Fruit fly (Drosophila melanogaster) whole organism, embryonic: ENCODE measurements around the gene Max.

ENCODE experiments used
- CG11695 ChIP-seq: fragments of 200-800 bp; sonication (Bioruptor generic); IDR thresholded peaks from 3 replicates; pipeline ENCODE4 v1.3.6; 2022; ENCODE audit warnings: missing biosample characterization, missing genetic modification characterization
- CG12219 ChIP-seq: fragments of 200-800 bp; sonication (Bioruptor generic); optimal IDR thresholded peaks from 3 replicates; lab custom pipeline; 2018; ENCODE audit warnings: missing biosample characterization, mild to moderate bottlenecking, missing genetic modification characterization
- CG12942 ChIP-seq: fragments of 200-800 bp; sonication (Bioruptor generic); optimal IDR thresholded peaks from 3 replicates; lab custom pipeline; 2016; ENCODE audit warnings: missing biosample characterization, missing genetic modification characterization
- CG14667 ChIP-seq: fragments of 200-800 bp; sonication (Bioruptor generic); IDR thresholded peaks from 2 replicates; pipeline ENCODE4 v1.3.6; 2022; ENCODE audit warnings: missing biosample characterization, missing genetic modification characterization
- CG15269 ChIP-seq: fragments of 200-800 bp; sonication (Bioruptor generic); optimal IDR thresholded peaks from 2 replicates; lab custom pipeline; 2018; ENCODE audit warnings: missing biosample characterization, mild to moderate bottlenecking, missing genetic modification characterization, moderate library complexity
- CG16779 ChIP-seq: fragments of 200-800 bp; sonication (Bioruptor generic); IDR thresholded peaks from 2 replicates; pipeline ENCODE4 v1.3.6; 2022; ENCODE audit warnings: missing biosample characterization, missing genetic modification characterization
- CG16813 ChIP-seq: fragments of 200-800 bp; sonication (Bioruptor generic); IDR thresholded peaks from 3 replicates; pipeline ENCODE4 v1.3.6; 2022; ENCODE audit warnings: missing biosample characterization, missing genetic modification characterization; ENCODE audit not compliant: partially characterized antibody
- CG16815 ChIP-seq: fragments of 200-800 bp; sonication (Bioruptor generic); optimal IDR thresholded peaks from 3 replicates; lab custom pipeline; 2017; ENCODE audit warnings: missing biosample characterization, mild to moderate bottlenecking, missing genetic modification characterization
- CG17829 ChIP-seq: fragments of 200-800 bp; optimal IDR thresholded peaks from 2 replicates; lab custom pipeline; 2019; ENCODE audit warnings: missing biosample characterization, mild to moderate bottlenecking, missing genetic modification characterization, moderate library complexity
- CG17912 ChIP-seq: fragments of 200-800 bp; sonication (Bioruptor generic); optimal IDR thresholded peaks from 2 replicates; lab custom pipeline; 2018; ENCODE audit warnings: missing biosample characterization, mild to moderate bottlenecking, missing genetic modification characterization
- CG18619 ChIP-seq: fragments of 200-800 bp; sonication (Bioruptor generic); optimal IDR thresholded peaks from 3 replicates; lab custom pipeline; 2017; ENCODE audit warnings: missing biosample characterization, mild to moderate bottlenecking, missing genetic modification characterization
- CG2712 ChIP-seq: fragments of 200-800 bp; optimal IDR thresholded peaks from 3 replicates; lab custom pipeline; 2019; ENCODE audit warnings: missing biosample characterization, mild to moderate bottlenecking, missing genetic modification characterization, moderate library complexity
- CG2889 ChIP-seq: fragments of 200-800 bp; sonication (Bioruptor generic); IDR thresholded peaks from 3 replicates; pipeline ENCODE4 v1.3.6; 2022; ENCODE audit warnings: missing biosample characterization, missing genetic modification characterization
- CG3065 ChIP-seq: fragments of 200-800 bp; sonication (Bioruptor generic); optimal IDR thresholded peaks from 2 replicates; lab custom pipeline; 2016; ENCODE audit warnings: missing biosample characterization, missing genetic modification characterization
- CG3726 ChIP-seq: fragments of 200-800 bp; sonication (Bioruptor generic); IDR thresholded peaks from 3 replicates; pipeline ENCODE4, ENCODE4 v1.3.6; 2022; ENCODE audit warnings: missing biosample characterization, missing genetic modification characterization
- CG4730 ChIP-seq: fragments of 200-800 bp; sonication (Bioruptor generic); IDR thresholded peaks from 2 replicates; pipeline ENCODE4 v1.3.6; 2022; ENCODE audit warnings: missing biosample characterization, missing genetic modification characterization
- CG6654 ChIP-seq: fragments of 200-800 bp; sonication (Bioruptor generic); optimal IDR thresholded peaks from 2 replicates; lab custom pipeline; 2017; ENCODE audit warnings: missing biosample characterization, mild to moderate bottlenecking, missing genetic modification characterization
- CG7271 ChIP-seq: fragments of 200-800 bp; sonication (Bioruptor generic); optimal IDR thresholded peaks from 2 replicates; lab custom pipeline; 2018; ENCODE audit warnings: missing biosample characterization, mild to moderate bottlenecking, missing genetic modification characterization, moderate library complexity
- CG7372 ChIP-seq: fragments of 200-800 bp; sonication (Bioruptor generic); IDR thresholded peaks from 2 replicates; pipeline ENCODE4 v1.3.6; 2022; ENCODE audit warnings: missing biosample characterization, missing genetic modification characterization
- CG8290 ChIP-seq, 3 experiments: fragments of 200-800 bp; sonication (Bioruptor generic); optimal IDR thresholded peaks; 2 replicates each; lab custom pipeline; 2016 to 2019; ENCODE audit warnings: missing biosample characterization in 3 of 3, missing genetic modification characterization in 3 of 3, mild to moderate bottlenecking in 2 of 3, moderate library complexity in 1 of 3
- D19B ChIP-seq: fragments of 200-800 bp; sonication (Bioruptor generic); optimal IDR thresholded peaks from 2 replicates; lab custom pipeline; 2017; ENCODE audit warnings: missing biosample characterization, mild to moderate bottlenecking, missing genetic modification characterization
- Dip3 ChIP-seq: fragments of 200-800 bp; sonication (Bioruptor generic); optimal IDR thresholded peaks from 3 replicates; lab custom pipeline; 2016; ENCODE audit warnings: missing biosample characterization, missing genetic modification characterization
- Elba2 ChIP-seq: fragments of 200-800 bp; sonication (Bioruptor generic); optimal IDR thresholded peaks from 3 replicates; lab custom pipeline; 2016; ENCODE audit warnings: missing biosample characterization, missing genetic modification characterization
- Ets97D ChIP-seq: fragments of 200-800 bp; sonication (Bioruptor generic); optimal IDR thresholded peaks from 3 replicates; lab custom pipeline; 2016; ENCODE audit warnings: missing biosample characterization, missing genetic modification characterization
- Hand ChIP-seq: fragments of 200-800 bp; sonication (Bioruptor generic); optimal IDR thresholded peaks from 2 replicates; lab custom pipeline; 2017; ENCODE audit warnings: mild to moderate bottlenecking, missing biosample characterization, missing genetic modification reagents, missing genetic modification characterization
- Hey ChIP-seq: fragments of 200-800 bp; sonication (Bioruptor generic); optimal IDR thresholded peaks from 3 replicates; lab custom pipeline; 2018; ENCODE audit warnings: missing biosample characterization, mild to moderate bottlenecking, missing genetic modification characterization
- Lpt ChIP-seq: fragments of >200 bp; optimal IDR thresholded peaks from 2 replicates; lab custom pipeline; 2018; ENCODE audit warnings: missing biosample characterization, missing genetic modification characterization
- MBD-R2 ChIP-seq: fragments of 200-800 bp; sonication (Bioruptor generic); IDR thresholded peaks from 2 replicates; pipeline ENCODE4 v1.3.6; 2022; ENCODE audit warnings: missing biosample characterization, missing genetic modification characterization
- Mes4 ChIP-seq: fragments of 200-800 bp; sonication (Bioruptor generic); optimal IDR thresholded peaks from 2 replicates; lab custom pipeline; 2016; ENCODE audit warnings: missing biosample characterization, missing genetic modification characterization
- al ChIP-seq: fragments of 200-800 bp; sonication (Bioruptor generic); IDR thresholded peaks from 2 replicates; pipeline ENCODE4 v1.3.6; 2022; ENCODE audit warnings: missing biosample characterization, missing genetic modification characterization
- bab2 ChIP-seq: fragments of 200-800 bp; sonication (Bioruptor generic); optimal IDR thresholded peaks from 2 replicates; lab custom pipeline; 2016; ENCODE audit warnings: missing biosample characterization, missing genetic modification characterization
- ci ChIP-seq: fragments of 200-800 bp; sonication (Bioruptor generic); IDR thresholded peaks from 3 replicates; pipeline ENCODE4 v1.3.6; 2022; ENCODE audit warnings: missing biosample characterization, missing genetic modification characterization
- danr ChIP-seq: fragments of 200-800 bp; sonication (Bioruptor generic); IDR thresholded peaks from 2 replicates; pipeline ENCODE4 v1.3.6; 2022; ENCODE audit warnings: missing biosample characterization, missing genetic modification characterization
- dimm ChIP-seq: fragments of 200-800 bp; sonication (Bioruptor generic); IDR thresholded peaks from 2 replicates; pipeline ENCODE4 v1.3.6; 2022; ENCODE audit warnings: missing biosample characterization, missing genetic modification characterization
- en ChIP-seq: fragments of 200-800 bp; sonication (Bioruptor generic); optimal IDR thresholded peaks from 2 replicates; lab custom pipeline; 2016; ENCODE audit warnings: missing biosample characterization, missing genetic modification characterization
- eve ChIP-seq, 2 experiments: fragments of >200 bp; optimal IDR thresholded peaks; 2 replicates each; lab custom pipeline; 2017; ENCODE audit warnings: missing biosample characterization in 2 of 2, missing genetic modification characterization in 2 of 2
- fu2 ChIP-seq: fragments of 200-800 bp; sonication (Bioruptor generic); optimal IDR thresholded peaks from 2 replicates; lab custom pipeline; 2016; ENCODE audit warnings: missing biosample characterization, missing genetic modification characterization
- gce ChIP-seq: fragments of 200-800 bp; sonication (Bioruptor generic); IDR thresholded peaks from 3 replicates; pipeline ENCODE4 v1.3.6; 2022; ENCODE audit warnings: missing biosample characterization, missing genetic modification characterization
- gcm ChIP-seq: fragments of 200-800 bp; sonication (Bioruptor generic); optimal IDR thresholded peaks from 2 replicates; lab custom pipeline; 2019; ENCODE audit warnings: missing biosample characterization, mild to moderate bottlenecking, missing genetic modification characterization, moderate library complexity
- gem ChIP-seq: fragments of 200-800 bp; sonication (Bioruptor generic); optimal IDR thresholded peaks from 2 replicates; lab custom pipeline; 2019; ENCODE audit warnings: missing biosample characterization, mild to moderate bottlenecking, missing genetic modification characterization, moderate library complexity
- gro ChIP-seq: fragments of 200-800 bp; sonication (Bioruptor generic); optimal IDR thresholded peaks from 2 replicates; lab custom pipeline; 2016; ENCODE audit warnings: missing biosample characterization, missing genetic modification characterization
- knrl ChIP-seq: fragments of 200-800 bp; sonication (Bioruptor generic); IDR thresholded peaks from 3 replicates; pipeline ENCODE4 v1.3.6; 2022; ENCODE audit warnings: missing biosample characterization, missing genetic modification characterization; ENCODE audit not compliant: partially characterized antibody
- pan ChIP-seq, 4 experiments: fragments of >200 bp in 3 of 4; fragments of 200-800 bp in 1 of 4; sonication (Bioruptor generic) in 1 of 4; optimal IDR thresholded peaks in 3 of 4; IDR thresholded peaks in 1 of 4; 2 replicates each; pipeline versions ENCODE4 v1.3.6 to Lab custom; 2017 to 2022; ENCODE audit warnings: missing biosample characterization in 2 of 4, missing genetic modification characterization in 2 of 4, mixed read lengths in 1 of 4
- repo ChIP-seq: fragments of 200-800 bp; sonication (Bioruptor generic); optimal IDR thresholded peaks from 2 replicates; lab custom pipeline; 2016; ENCODE audit warnings: missing biosample characterization, missing genetic modification characterization
- shn ChIP-seq: fragments of 200-800 bp; sonication (Bioruptor generic); optimal IDR thresholded peaks from 3 replicates; lab custom pipeline; 2016; ENCODE audit warnings: missing biosample characterization, missing genetic modification characterization
- sisA ChIP-seq: fragments of 200-800 bp; sonication (Bioruptor generic); IDR thresholded peaks from 2 replicates; pipeline ENCODE4 v1.3.6; 2022; ENCODE audit warnings: missing biosample characterization, missing genetic modification characterization
- unpg ChIP-seq: fragments of 200-800 bp; sonication (Bioruptor generic); optimal IDR thresholded peaks from 3 replicates; lab custom pipeline; 2018; ENCODE audit warnings: missing biosample characterization, mild to moderate bottlenecking, missing genetic modification characterization, moderate library complexity
- usp ChIP-seq: fragments of >200 bp; optimal IDR thresholded peaks from 2 replicates; lab custom pipeline; 2017; ENCODE audit warnings: missing biosample characterization, missing genetic modification characterization
- zen2 ChIP-seq: fragments of 200-800 bp; sonication (Bioruptor generic); IDR thresholded peaks from 3 replicates; pipeline ENCODE4 v1.3.6; 2022; ENCODE audit warnings: missing biosample characterization, missing genetic modification characterization; ENCODE audit not compliant: partially characterized antibody

Max gene

dm6 chr3L:19254715-19255428 lies 9.1 kb downstream of the Max start, which contains the start of the genes mRpL21 and rept (continued):
- no peak for TF ChIP-seq danr (GFP tag; lab: Robert Waterston, UW)
- no peak for TF ChIP-seq CG3065 (GFP tag; lab: Kevin White, UChicago)
- TF ChIP-seq usp (GFP tag; lab: Kevin White, UChicago) = no peak
- TF ChIP-seq CG12942 = peak; percentile 28
- peak; percentile 48 for TF ChIP-seq gem (tag; lab: Kevin White, UChicago)
- peak; percentile 34; the same call in 1 of the 2 replicates for TF ChIP-seq CG7372 (GFP tag; lab: Robert Waterston, UW)
- TF ChIP-seq CG16813 = no peak
- no peak for TF ChIP-seq D19B (GFP tag; lab: Kevin White, UChicago)
- TF ChIP-seq bab2 (GFP tag; lab: Kevin White, UChicago) = peak; percentile 56
- no peak for TF ChIP-seq CG4730 (GFP tag; lab: Robert Waterston, UW)
- TF ChIP-seq Dip3 (GFP tag; lab: Kevin White, UChicago) = peak; percentile 49
- peak; percentile 41 for TF ChIP-seq CG17829 (tag; lab: Kevin White, UChicago)
- TF ChIP-seq CG2889 (GFP tag; lab: Robert Waterston, UW) = no peak
- TF ChIP-seq dimm = no peak
- TF ChIP-seq sisA (GFP tag; lab: Robert Waterston, UW) = no peak
- peak; percentile 6 for TF ChIP-seq CG16815 (GFP tag; lab: Kevin White, UChicago)
- no peak for TF ChIP-seq eve (GFP tag; optimal IDR thresholded peaks at IDR 0.05; lab: Kevin White, UChicago)
- TF ChIP-seq ci (GFP tag; lab: Robert Waterston, UW) = peak; percentile 47; the same call in 1 of the 3 replicates
- no peak for TF ChIP-seq gcm
- TF ChIP-seq unpg (GFP tag; lab: Kevin White, UChicago) = peak; percentile 52
- TF ChIP-seq CG11695 (GFP tag; lab: Robert Waterston, UW) = no peak
- no peak for TF ChIP-seq CG6654 (GFP tag; lab: Kevin White, UChicago)
- peak; percentile 58 for TF ChIP-seq gro (GFP tag; lab: Kevin White, UChicago)
- TF ChIP-seq CG7271 = no peak
- no peak for TF ChIP-seq pan (optimal IDR thresholded peaks at IDR 0.05; lab: Kevin White, UChicago)
- TF ChIP-seq pan (GFP tag; optimal IDR thresholded peaks at IDR 0.05 in 1 of 2, IDR thresholded peaks at IDR 0.05 in 1 of 2) = peak in 1 of 2 experiments; percentile 42
- peak; percentile 26; the same call in 1 of the 2 replicates for TF ChIP-seq al (GFP tag; lab: Robert Waterston, UW)
- no peak for TF ChIP-seq Elba2 (GFP tag; lab: Kevin White, UChicago)
- peak; percentile 93 for TF ChIP-seq MBD-R2 (GFP tag; lab: Robert Waterston, UW)
- TF ChIP-seq CG12219 (GFP tag; lab: Kevin White, UChicago) = peak; percentile 14
- TF ChIP-seq gce = no peak
- peak; percentile 34; the same call in 2 of the 3 replicates for TF ChIP-seq knrl
- TF ChIP-seq CG15269 (tag; lab: Kevin White, UChicago) = peak; percentile 19
- peak; percentile 11 for TF ChIP-seq CG8290 (GFP tag; optimal IDR thresholded peaks at IDR 0.05; lab: Kevin White, UChicago)
- TF ChIP-seq CG8290 (tag; optimal IDR thresholded peaks at IDR 0.05; lab: Kevin White, UChicago) = peak in 1 of 2 experiments; percentile 63
- TF ChIP-seq CG18619 (GFP tag; lab: Kevin White, UChicago) = peak; percentile 44
- peak; percentile 57 for TF ChIP-seq shn (GFP tag; lab: Kevin White, UChicago)
- TF ChIP-seq fu2 (GFP tag; lab: Kevin White, UChicago) = peak; percentile 43
- TF ChIP-seq CG16779 = peak; percentile 41; the same call in 1 of the 2 replicates
- no peak for TF ChIP-seq en (GFP tag; lab: Kevin White, UChicago)
- no peak for TF ChIP-seq zen2 (GFP tag; lab: Robert Waterston, UW)
- TF ChIP-seq CG17912 (GFP tag; lab: Kevin White, UChicago) = no peak
- TF ChIP-seq CG3726 (GFP tag; lab: Robert Waterston, UW) = no peak
- TF ChIP-seq Hey (tag; lab: Kevin White, UChicago) = no peak
- no peak for TF ChIP-seq CG14667 (GFP tag; lab: Robert Waterston, UW)
- TF ChIP-seq Lpt (GFP tag; lab: Kevin White, UChicago) = no peak
- TF ChIP-seq CG2712 = peak; percentile 35
- no peak for TF ChIP-seq Hand (GFP tag; lab: Kevin White, UChicago)
- TF ChIP-seq Mes4 (GFP tag; lab: Kevin White, UChicago) = peak; percentile 38
- peak; percentile 62 for TF ChIP-seq Ets97D (GFP tag; lab: Kevin White, UChicago)
- TF ChIP-seq repo = peak; percentile 31
